Worm (Caenorhabditis elegans): ENCODE results near the gene C44B7.7.

Gene C44B7.7

DNA sequence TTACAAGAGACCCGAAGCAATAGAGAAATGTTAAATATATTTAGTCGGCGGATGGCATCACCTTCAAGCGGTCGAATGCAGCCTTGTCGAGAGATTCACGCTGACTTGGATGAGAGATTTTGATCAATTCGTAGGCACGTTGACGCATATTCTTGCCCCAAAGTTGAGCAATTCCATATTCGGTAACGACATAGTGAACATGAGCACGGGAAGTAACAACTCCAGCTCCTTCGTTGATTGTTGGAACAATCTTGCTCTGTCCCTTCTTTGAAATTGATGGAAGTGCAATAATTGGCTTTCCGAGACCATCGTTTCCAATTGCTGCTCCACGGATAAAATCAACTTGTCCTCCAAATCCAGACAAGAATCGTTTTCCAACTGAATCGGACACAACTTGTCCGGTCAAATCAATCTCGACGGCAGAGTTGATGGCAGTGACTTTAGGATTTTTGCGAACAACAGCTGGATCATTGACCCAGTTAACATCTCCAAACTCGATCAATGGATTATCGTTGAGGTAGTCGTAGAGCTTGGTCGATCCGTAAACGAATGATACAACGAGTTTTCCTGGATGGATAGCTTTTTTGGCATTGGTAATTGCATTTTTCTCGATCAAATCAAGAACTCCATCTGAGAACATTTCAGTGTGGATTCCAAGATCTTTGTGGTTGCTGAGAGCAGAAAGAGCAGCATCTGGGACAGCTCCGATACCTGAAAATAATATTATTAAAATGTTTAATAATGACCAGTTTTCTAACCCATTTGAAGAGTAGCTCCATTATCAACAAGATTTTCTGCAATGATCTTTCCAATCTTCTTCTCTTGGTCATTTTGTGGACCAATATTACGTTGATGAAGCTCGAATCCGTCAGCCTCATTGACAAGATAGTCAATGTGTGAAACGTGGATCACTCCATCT, 9.0 kb upstream of the C44B7.7 start:
- no peak for TF ChIP-seq ceh-18 (tag; optimal IDR thresholded peaks at IDR 0.05)
- no peak for TF ChIP-seq ama-1 (optimal IDR thresholded peaks at IDR 0.05)
- TF ChIP-seq F13H6.1 (tag; optimal IDR thresholded peaks at IDR 0.05) = no peak
- TF ChIP-seq elt-4 (tag; optimal IDR thresholded peaks at IDR 0.05) = no peak
- no peak for TF ChIP-seq ceh-6 (GFP tag; optimal IDR thresholded peaks at IDR 0.05)
- no peak for TF ChIP-seq ets-4 (tag; optimal IDR thresholded peaks at IDR 0.05)
- TF ChIP-seq gmeb-2 (tag; optimal IDR thresholded peaks at IDR 0.05) = no peak
- no peak for TF ChIP-seq hlh-15 (tag; optimal IDR thresholded peaks at IDR 0.05)
- no peak for TF ChIP-seq K02D7.2 (tag; optimal IDR thresholded peaks at IDR 0.05)
- no peak for TF ChIP-seq ceh-9 (tag; optimal IDR thresholded peaks at IDR 0.05)
- TF ChIP-seq pag-3 (tag; optimal IDR thresholded peaks at IDR 0.05; ENCODE audit: borderline replicate concordance) = no peak
- TF ChIP-seq unc-55 (GFP tag; optimal IDR thresholded peaks at IDR 0.05) = no peak
- no peak for TF ChIP-seq elt-2 (tag; optimal IDR thresholded peaks at IDR 0.05)
- TF ChIP-seq ceh-34 (tag; optimal IDR thresholded peaks at IDR 0.05) = no peak

DNA sequence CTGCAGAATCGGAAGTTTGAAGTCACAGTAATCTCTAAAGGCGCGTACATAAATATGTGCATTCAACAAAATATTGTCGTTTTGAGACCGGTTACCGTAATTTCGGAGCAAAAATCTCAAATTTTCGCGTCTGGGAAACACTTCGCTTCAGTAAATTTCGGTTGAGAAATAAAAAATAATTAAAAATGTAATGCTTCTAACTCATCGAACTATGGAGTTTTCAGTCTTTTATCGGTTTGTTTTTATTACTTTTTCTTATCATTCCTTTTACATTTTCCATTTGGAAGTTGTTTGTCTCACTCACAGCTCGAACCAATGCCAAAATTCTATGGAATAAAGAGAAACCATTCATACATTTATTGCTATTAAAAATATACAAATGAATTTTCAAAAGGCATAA, 8.2 kb upstream of the C44B7.7 start:
- TF ChIP-seq rnt-1 (tag; optimal IDR thresholded peaks at IDR 0.05) = no peak
- TF ChIP-seq pha-4 (tag; optimal IDR thresholded peaks at IDR 0.05) = no peak
- no peak for TF ChIP-seq fkh-10 (GFP tag; optimal IDR thresholded peaks at IDR 0.05)
- TF ChIP-seq nhr-232 (tag; optimal IDR thresholded peaks at IDR 0.05) = no peak
- no peak for TF ChIP-seq tbx-7 (tag; optimal IDR thresholded peaks at IDR 0.05)
- no peak for TF ChIP-seq odd-2 (tag; optimal IDR thresholded peaks at IDR 0.05)

DNA sequence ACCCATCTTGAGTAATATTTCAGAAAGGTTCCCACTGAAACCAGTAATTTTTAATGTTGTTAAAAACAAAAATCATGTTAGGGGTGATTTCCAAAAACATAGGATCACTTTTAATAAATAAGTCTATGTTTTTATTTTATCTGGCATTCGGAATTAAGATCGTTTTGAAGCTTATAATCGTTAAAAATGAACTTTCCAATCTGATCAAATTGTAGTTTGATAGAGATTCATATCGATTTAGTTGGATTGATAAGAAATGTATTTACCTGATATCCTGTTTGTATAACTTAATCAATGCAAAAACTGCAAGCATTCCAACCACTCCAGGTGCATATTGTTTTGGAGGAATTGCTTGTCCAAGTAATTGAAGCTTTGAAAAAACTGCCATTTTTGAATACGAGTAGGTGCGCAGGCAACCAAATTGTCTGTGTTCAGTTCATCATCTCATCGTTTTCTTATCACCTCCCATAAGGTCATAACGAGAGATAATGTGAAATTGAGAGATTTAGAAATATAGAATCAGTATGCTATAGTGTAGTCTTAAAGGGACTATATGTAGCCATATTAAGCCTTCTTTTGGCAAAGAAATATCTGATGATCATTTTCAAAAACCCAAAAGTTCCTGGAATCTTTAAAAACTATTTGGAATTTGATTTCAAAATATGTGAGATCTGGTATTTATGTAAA, 7.5 kb upstream of the C44B7.7 start, which contains the start of gene pmp-2:
Gene pmp-2, minus strand, starts transcription at position 487 of the 687 bp plus-strand sequence.
- TF ChIP-seq elt-2 (tag; optimal IDR thresholded peaks at IDR 0.05) (peak; percentile 42), pros-1 (tag; optimal IDR thresholded peaks at IDR 0.05) (no peak), ztf-16 (tag; optimal IDR thresholded peaks at IDR 0.05) (no peak)

DNA sequence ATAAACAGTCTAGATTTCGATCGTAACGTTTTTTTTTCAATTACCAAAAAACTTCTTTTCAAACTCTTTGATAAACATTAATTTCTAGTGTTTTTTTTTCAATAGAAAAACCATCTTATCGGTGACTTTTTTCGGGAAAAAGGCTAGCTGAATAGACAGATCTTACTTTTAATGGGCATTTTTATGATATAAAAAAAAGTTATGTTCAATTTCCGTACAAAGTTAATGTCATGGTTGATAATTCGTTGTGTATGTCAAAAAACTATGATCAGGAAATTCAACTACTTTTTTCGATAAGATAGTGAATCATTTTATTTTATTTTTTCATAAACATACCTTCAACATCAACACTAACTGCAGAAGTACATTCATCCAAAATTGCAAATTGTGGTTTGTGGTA, 4.6 kb upstream of the C44B7.7 start:
- TF ChIP-seq dve-1 (tag; optimal IDR thresholded peaks at IDR 0.05) = no peak
- no peak for TF ChIP-seq F13H6.1 (tag; optimal IDR thresholded peaks at IDR 0.05)
- TF ChIP-seq rnt-1 (tag; optimal IDR thresholded peaks at IDR 0.05) = no peak
- no peak for TF ChIP-seq pax-1 (tag; optimal IDR thresholded peaks at IDR 0.05)
- TF ChIP-seq Y22D7AL.16 (tag; optimal IDR thresholded peaks at IDR 0.05) = no peak
- no peak for TF ChIP-seq ama-1 (optimal IDR thresholded peaks at IDR 0.05)
- TF ChIP-seq unc-86 (tag; optimal IDR thresholded peaks at IDR 0.05) = no peak
- no peak for TF ChIP-seq elt-2 (tag; optimal IDR thresholded peaks at IDR 0.05)
- no peak for TF ChIP-seq ceh-22 (tag; optimal IDR thresholded peaks at IDR 0.05)
- TF ChIP-seq ref-2 (tag; optimal IDR thresholded peaks at IDR 0.05) = no peak
- no peak for TF ChIP-seq unc-55 (GFP tag; optimal IDR thresholded peaks at IDR 0.05)
- no peak for TF ChIP-seq sox-4 (tag; optimal IDR thresholded peaks at IDR 0.05)

DNA sequence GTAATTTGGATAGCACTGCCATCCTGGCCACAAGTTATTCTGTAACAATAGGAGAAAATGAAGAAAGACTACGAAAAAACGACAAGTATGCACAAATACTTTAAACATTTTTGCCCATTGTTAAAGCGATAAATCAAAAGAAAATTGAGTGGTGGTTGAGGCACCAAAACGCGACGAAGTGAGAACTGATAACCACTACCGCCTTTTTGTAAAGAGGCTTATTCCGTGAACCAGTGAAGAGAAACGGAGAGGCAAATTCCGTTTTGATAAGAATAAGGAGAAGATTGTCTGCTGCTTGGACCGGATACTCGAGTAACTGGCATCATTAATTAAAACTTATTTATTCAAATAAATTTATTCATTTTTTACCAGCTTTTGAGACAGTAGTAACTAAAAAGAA, 3.7 kb upstream of the C44B7.7 start, which contains the start of gene pmp-1:
Gene pmp-1, minus strand, starts transcription at position 39 of the 400 bp plus-strand sequence.
- TF ChIP-seq ama-1 (optimal IDR thresholded peaks at IDR 0.05) = no peak
- no peak for TF ChIP-seq ahr-1 (tag; optimal IDR thresholded peaks at IDR 0.05)
- TF ChIP-seq mec-3 (tag; optimal IDR thresholded peaks at IDR 0.05; ENCODE audit: borderline replicate concordance) = no peak
- TF ChIP-seq dve-1 (tag; optimal IDR thresholded peaks at IDR 0.05) = no peak
- TF ChIP-seq sox-2 (GFP tag; IDR thresholded peaks at IDR 0.05) = no peak
- no peak for TF ChIP-seq odd-2 (tag; optimal IDR thresholded peaks at IDR 0.05)
